Worm (Caenorhabditis elegans) whole organism, late embryonic: Measurements from ENCODE around the gene rps-21.

ENCODE experiments used
- C38D4.7 ChIP-seq: fragments of 200-800 bp; sonication (Bioruptor generic); optimal IDR thresholded peaks from 2 replicates; lab custom pipeline; 2018; ENCODE audit warnings: mild to moderate bottlenecking, missing genetic modification characterization, moderate library complexity, missing compliant biosample characterization
- F13H6.1 ChIP-seq: sonication (generic microtip); optimal IDR thresholded peaks from 2 replicates; lab custom pipeline; 2016; ENCODE audit warnings: missing genetic modification characterization, missing compliant biosample characterization
- K02D7.2 ChIP-seq: sonication (generic microtip); optimal IDR thresholded peaks from 2 replicates; lab custom pipeline; 2017; ENCODE audit warnings: mild to moderate bottlenecking, missing genetic modification characterization, missing compliant biosample characterization
- K09A11.1 ChIP-seq: sonication (generic microtip); optimal IDR thresholded peaks from 2 replicates; lab custom pipeline; 2017; ENCODE audit warnings: antibody characterized with exemption, mild to moderate bottlenecking, missing genetic modification characterization, missing compliant biosample characterization; ENCODE audit not compliant: insufficient read depth
- ahr-1 ChIP-seq: sonication (generic microtip); optimal IDR thresholded peaks from 2 replicates; lab custom pipeline; 2016; ENCODE audit warnings: missing genetic modification characterization, missing compliant biosample characterization
- ama-1 ChIP-seq: fragments of 150-350 bp; optimal IDR thresholded peaks from 2 replicates; lab custom pipeline; 2014
- ceh-14 ChIP-seq: sonication (generic microtip); optimal IDR thresholded peaks from 2 replicates; lab custom pipeline; 2016; ENCODE audit warnings: missing genotype, missing genetic modification characterization, missing compliant biosample characterization
- ceh-18 ChIP-seq: sonication (generic microtip); optimal IDR thresholded peaks from 2 replicates; lab custom pipeline; 2016; ENCODE audit warnings: missing genetic modification characterization, missing compliant biosample characterization
- ceh-31 ChIP-seq: sonication (generic microtip); optimal IDR thresholded peaks from 2 replicates; lab custom pipeline; 2016; ENCODE audit warnings: missing genetic modification characterization, missing compliant biosample characterization
- ceh-34 ChIP-seq: sonication (generic microtip); optimal IDR thresholded peaks from 2 replicates; lab custom pipeline; 2016; ENCODE audit warnings: mild to moderate bottlenecking, missing genetic modification characterization, missing compliant biosample characterization
- ceh-45 ChIP-seq: fragments of 200-800 bp; sonication (Bioruptor generic); IDR thresholded peaks from 2 replicates; pipeline ENCODE4 v1.3.6; 2022; ENCODE audit warnings: missing genetic modification reagents, missing genetic modification characterization, missing compliant biosample characterization
- ceh-48 ChIP-seq: sonication (generic microtip); optimal IDR thresholded peaks from 2 replicates; lab custom pipeline; 2016; ENCODE audit warnings: missing genetic modification characterization, inconsistent platforms, missing compliant biosample characterization
- ceh-6 ChIP-seq: fragments of 200-800 bp; sonication (Bioruptor generic); optimal IDR thresholded peaks from 2 replicates; lab custom pipeline; 2018; ENCODE audit warnings: mild to moderate bottlenecking, missing genetic modification characterization, missing compliant biosample characterization
- che-1 ChIP-seq: sonication (generic microtip); optimal IDR thresholded peaks from 2 replicates; lab custom pipeline; 2016; ENCODE audit warnings: mild to moderate bottlenecking, missing genetic modification characterization, missing compliant biosample characterization
- dmd-4 ChIP-seq: sonication (generic microtip); optimal IDR thresholded peaks from 2 replicates; lab custom pipeline; 2016; ENCODE audit warnings: borderline replicate concordance, missing genetic modification characterization, missing compliant biosample characterization
- dve-1 ChIP-seq: sonication (generic microtip); optimal IDR thresholded peaks from 2 replicates; lab custom pipeline; 2017; ENCODE audit warnings: antibody characterized with exemption, mild to moderate bottlenecking, missing genetic modification characterization, missing compliant biosample characterization
- elt-2 ChIP-seq: sonication (generic microtip); optimal IDR thresholded peaks from 2 replicates; lab custom pipeline; 2016; ENCODE audit warnings: missing genetic modification reagents, missing genetic modification characterization, missing compliant biosample characterization
- elt-4 ChIP-seq: sonication (generic microtip); optimal IDR thresholded peaks from 2 replicates; lab custom pipeline; 2016; ENCODE audit warnings: missing genetic modification characterization, missing compliant biosample characterization
- ets-4 ChIP-seq: sonication (generic microtip); optimal IDR thresholded peaks from 2 replicates; lab custom pipeline; 2016; ENCODE audit warnings: missing genetic modification characterization, missing compliant biosample characterization
- eyg-1 ChIP-seq: sonication (generic microtip); optimal IDR thresholded peaks from 2 replicates; lab custom pipeline; 2016; ENCODE audit warnings: missing genotype, missing genetic modification characterization, missing compliant biosample characterization
- fax-1 ChIP-seq: sonication (generic microtip); optimal IDR thresholded peaks from 2 replicates; lab custom pipeline; 2016; ENCODE audit warnings: missing genotype, missing genetic modification characterization, missing compliant biosample characterization
- fkh-10 ChIP-seq: fragments of 150-350 bp; optimal IDR thresholded peaks from 2 replicates; lab custom pipeline; 2014; ENCODE audit warnings: missing biosample characterization, missing genetic modification reagents, missing genetic modification characterization
- hlh-13 ChIP-seq: fragments of 200-800 bp; sonication (Bioruptor generic); optimal IDR thresholded peaks from 2 replicates; lab custom pipeline; 2018; ENCODE audit warnings: mild to moderate bottlenecking, missing genetic modification characterization, missing compliant biosample characterization
- hlh-15 ChIP-seq: sonication (generic microtip); optimal IDR thresholded peaks from 2 replicates; lab custom pipeline; 2016; ENCODE audit warnings: missing genetic modification characterization, missing compliant biosample characterization
- hlh-30 ChIP-seq: sonication (generic microtip); optimal IDR thresholded peaks from 2 replicates; lab custom pipeline; 2017; ENCODE audit warnings: antibody characterized with exemption, missing genetic modification characterization, missing compliant biosample characterization; ENCODE audit not compliant: insufficient read depth
- lim-6 ChIP-seq: sonication (generic microtip); optimal IDR thresholded peaks from 2 replicates; lab custom pipeline; 2016; ENCODE audit warnings: missing genetic modification characterization, missing compliant biosample characterization
- lin-11 ChIP-seq: fragments of 200-800 bp; sonication (Bioruptor generic); optimal IDR thresholded peaks from 2 replicates; lab custom pipeline; 2018; ENCODE audit warnings: mild to moderate bottlenecking, missing genetic modification characterization, missing compliant biosample characterization
- mec-3 ChIP-seq: sonication (generic microtip); optimal IDR thresholded peaks from 2 replicates; lab custom pipeline; 2016; ENCODE audit warnings: borderline replicate concordance, missing genetic modification characterization, missing compliant biosample characterization
- nfya-1 ChIP-seq: sonication (generic microtip); optimal IDR thresholded peaks from 2 replicates; lab custom pipeline; 2017; ENCODE audit warnings: missing genetic modification characterization, mild to moderate bottlenecking, missing compliant biosample characterization, antibody characterized with exemption, moderate library complexity
- npax-4 ChIP-seq: sonication (generic microtip); optimal IDR thresholded peaks from 2 replicates; lab custom pipeline; 2016; ENCODE audit warnings: missing genetic modification characterization, missing compliant biosample characterization
- odd-2 ChIP-seq: sonication (generic microtip); optimal IDR thresholded peaks from 2 replicates; lab custom pipeline; 2017; ENCODE audit warnings: antibody characterized with exemption, mild to moderate bottlenecking, missing genetic modification characterization, missing compliant biosample characterization
- pax-1 ChIP-seq: fragments of 150-350 bp; optimal IDR thresholded peaks from 2 replicates; lab custom pipeline; 2014; ENCODE audit warnings: missing biosample characterization, missing genetic modification characterization
- pha-4 ChIP-seq: fragments of 150-350 bp; optimal IDR thresholded peaks from 2 replicates; lab custom pipeline; 2018; ENCODE audit warnings: missing biosample characterization, missing genetic modification reagents, missing genetic modification characterization
- pros-1 ChIP-seq: fragments of 150-350 bp; optimal IDR thresholded peaks from 2 replicates; lab custom pipeline; 2014; ENCODE audit warnings: missing biosample characterization, missing genetic modification reagents, missing genetic modification characterization
- ref-2 ChIP-seq: sonication (generic microtip); optimal IDR thresholded peaks from 2 replicates; lab custom pipeline; 2016; ENCODE audit warnings: missing genetic modification characterization, missing compliant biosample characterization
- rnt-1 ChIP-seq: sonication (generic microtip); optimal IDR thresholded peaks from 2 replicates; lab custom pipeline; 2016; ENCODE audit warnings: missing genetic modification characterization, missing compliant biosample characterization
- syd-9 ChIP-seq: sonication (generic microtip); optimal IDR thresholded peaks from 2 replicates; lab custom pipeline; 2016; ENCODE audit warnings: mild to moderate bottlenecking, missing genetic modification characterization, moderate library complexity, missing compliant biosample characterization
- tbx-2 ChIP-seq: sonication (generic microtip); optimal IDR thresholded peaks from 2 replicates; lab custom pipeline; 2016; ENCODE audit warnings: missing genetic modification characterization, missing compliant biosample characterization
- ttx-3 ChIP-seq: sonication (generic microtip); optimal IDR thresholded peaks from 2 replicates; lab custom pipeline; 2016; ENCODE audit warnings: missing genetic modification reagents, missing genetic modification characterization, missing compliant biosample characterization
- unc-3 ChIP-seq, 2 experiments: fragments of 200-800 bp in 1 of 2; sonication (Bioruptor generic) in 1 of 2; sonication (generic microtip) in 1 of 2; conservative IDR thresholded peaks in 1 of 2; optimal IDR thresholded peaks in 1 of 2; 2 replicates each; pipeline versions ENCODE4 v1.3.6 to Lab custom; 2016 to 2022; ENCODE audit warnings: missing compliant biosample characterization in 2 of 2, missing genetic modification characterization in 2 of 2, missing genetic modification reagents in 1 of 2
- unc-42 ChIP-seq: sonication (generic microtip); optimal IDR thresholded peaks from 2 replicates; lab custom pipeline; 2016; ENCODE audit warnings: missing genotype, missing genetic modification characterization, missing compliant biosample characterization
- unc-55 ChIP-seq: sonication (generic microtip); optimal IDR thresholded peaks from 2 replicates; lab custom pipeline; 2017; ENCODE audit warnings: missing biosample characterization, missing genetic modification reagents, missing genetic modification characterization
- unc-86 ChIP-seq: sonication (generic microtip); optimal IDR thresholded peaks from 2 replicates; lab custom pipeline; 2016; ENCODE audit warnings: missing genetic modification characterization, missing compliant biosample characterization
- zip-5 ChIP-seq: sonication (generic microtip); optimal IDR thresholded peaks from 2 replicates; lab custom pipeline; 2016; ENCODE audit warnings: missing genetic modification characterization, missing compliant biosample characterization
- ztf-16 ChIP-seq: sonication (generic microtip); optimal IDR thresholded peaks from 2 replicates; lab custom pipeline; 2017; ENCODE audit warnings: missing genetic modification characterization, missing compliant biosample characterization

The rps-21 gene

DNA sequence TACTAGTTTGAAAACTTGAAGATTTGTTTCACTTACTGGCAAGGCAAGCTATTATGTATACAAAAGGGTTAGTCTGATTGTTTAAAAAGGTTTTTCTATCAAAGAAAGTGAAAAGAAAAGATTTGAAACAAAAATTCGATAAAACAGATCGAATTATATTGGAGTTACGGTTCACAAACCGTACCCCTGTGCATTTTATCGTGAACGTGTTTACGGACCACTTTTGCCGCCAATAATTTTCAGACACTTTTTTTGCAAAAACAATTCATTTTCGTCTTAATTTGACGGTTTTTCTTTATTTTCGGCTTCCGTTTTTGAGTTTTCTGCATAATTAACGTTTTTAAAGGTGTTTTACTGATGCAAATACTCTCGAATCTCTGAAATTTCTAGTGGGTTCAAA lies 24.2 kb downstream of the rps-21 start:
- TF ChIP-seq che-1 (tag; lab: Kevin White, UChicago) (no peak), tbx-2 (tag; lab: Kevin White, UChicago) (no peak), ets-4 (tag; lab: Kevin White, UChicago) (no peak), elt-4 (no peak), ama-1 (no peak), lim-6 (tag; lab: Kevin White, UChicago) (no peak), C38D4.7 (no peak), ahr-1 (tag; lab: Kevin White, UChicago) (no peak), hlh-13 (GFP tag; lab: Kevin White, UChicago) (no peak), odd-2 (tag; lab: Kevin White, UChicago) (no peak), unc-86 (tag; lab: Kevin White, UChicago) (no peak), mec-3 (tag; lab: Kevin White, UChicago) (no peak), F13H6.1 (tag; lab: Kevin White, UChicago) (no peak), fkh-10 (GFP tag; lab: Kevin White, UChicago) (no peak), nfya-1 (tag; lab: Kevin White, UChicago) (no peak), zip-5 (tag; lab: Kevin White, UChicago) (no peak), npax-4 (no peak), hlh-15 (tag; lab: Kevin White, UChicago) (no peak), pha-4 (tag; lab: Kevin White, UChicago) (no peak)

DNA sequence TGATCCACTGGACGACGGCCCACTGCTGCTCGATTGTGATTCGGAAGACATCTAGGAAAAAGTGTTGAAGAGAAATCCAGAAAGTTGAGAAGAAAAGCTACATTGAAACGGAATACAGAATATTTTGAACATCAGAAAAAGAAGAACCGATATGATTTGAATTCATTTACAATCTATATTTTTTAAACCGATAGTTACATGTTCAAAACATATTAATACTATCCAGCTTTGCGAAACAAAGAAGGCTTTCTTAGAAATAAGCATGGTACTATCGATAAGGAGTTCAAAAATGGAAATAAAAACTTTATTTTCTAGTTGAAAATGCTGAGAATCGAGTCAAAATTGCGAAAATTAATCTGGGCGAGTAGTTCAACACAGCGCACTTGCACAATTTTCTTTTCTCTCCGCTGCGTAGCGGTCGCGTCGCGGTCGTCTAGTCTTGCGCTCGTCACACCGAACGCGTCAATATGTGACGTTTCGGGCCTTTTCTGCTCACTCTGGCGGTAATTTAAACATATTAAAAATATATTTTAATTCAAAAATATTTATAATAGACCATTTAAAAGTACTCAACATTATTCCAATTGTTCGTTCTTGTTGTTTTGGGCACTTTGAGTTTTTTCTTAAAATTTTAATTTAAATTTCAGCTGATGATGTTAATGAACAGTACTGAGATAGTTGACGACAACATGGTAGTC lies 27.2 kb downstream of the rps-21 start, which contains the start of the genes syf-2 and K04G7.1:
Gene syf-2, minus strand, starts transcription at position 51 of the 698 bp plus-strand sequence.
Gene K04G7.1, plus strand, starts transcription at position 648 of the 698 bp plus-strand sequence.
- peak; percentile 53 for TF ChIP-seq dve-1 (tag; lab: Kevin White, UChicago)
- peak; percentile 57 for TF ChIP-seq ceh-34 (tag; lab: Kevin White, UChicago)
- peak; percentile 25 for TF ChIP-seq ztf-16 (tag; lab: Kevin White, UChicago)
- TF ChIP-seq pros-1 (tag; lab: Kevin White, UChicago) = peak; percentile 5
- TF ChIP-seq ref-2 (tag; lab: Kevin White, UChicago) = peak; percentile 28
- peak; percentile 70 for TF ChIP-seq elt-2 (tag; lab: Kevin White, UChicago)
- peak; percentile 78 for TF ChIP-seq nfya-1 (tag; lab: Kevin White, UChicago)
- TF ChIP-seq ceh-48 (tag; lab: Kevin White, UChicago) = peak; percentile 8
- TF ChIP-seq K09A11.1 (tag; lab: Kevin White, UChicago) = peak; percentile 42
- no peak for TF ChIP-seq fax-1
- TF ChIP-seq ahr-1 (tag; lab: Kevin White, UChicago) = no peak
- TF ChIP-seq tbx-2 (tag; lab: Kevin White, UChicago) = peak; percentile 72
- TF ChIP-seq unc-55 (GFP tag; lab: Kevin White, UChicago) = peak; percentile 76
- TF ChIP-seq rnt-1 = no peak
- TF ChIP-seq unc-42 (tag; lab: Kevin White, UChicago) = peak; percentile 64
- TF ChIP-seq ceh-18 (tag; lab: Kevin White, UChicago) = peak; percentile 26
- TF ChIP-seq syd-9 (tag; lab: Kevin White, UChicago) = no peak
- no peak for TF ChIP-seq ttx-3
- peak; percentile 70 for TF ChIP-seq hlh-30
- TF ChIP-seq ceh-14 = peak; percentile 68
- no peak for TF ChIP-seq che-1 (tag; lab: Kevin White, UChicago)
- peak; percentile 71 for TF ChIP-seq ceh-31 (tag; lab: Kevin White, UChicago)

DNA sequence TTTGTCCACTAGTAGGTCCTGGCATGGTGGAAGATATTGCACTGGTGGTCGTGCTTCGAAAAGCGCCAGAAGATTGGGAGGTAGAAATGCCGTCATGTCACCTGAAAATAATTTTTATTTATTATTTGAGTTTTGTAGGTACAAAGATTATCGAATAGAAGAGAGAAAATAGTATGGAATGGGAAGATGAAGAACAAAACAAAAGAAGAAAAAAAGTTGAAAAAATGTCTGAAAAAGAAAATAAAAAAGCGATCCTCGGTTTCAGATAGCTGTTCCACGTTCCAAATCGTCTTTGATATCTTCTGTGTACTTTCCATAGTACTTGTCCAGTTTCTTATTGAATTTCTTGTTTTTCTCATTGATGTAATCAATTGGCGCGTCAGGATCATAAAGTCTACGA lies 28.4 kb downstream of the rps-21 start, which contains the start of gene rnp-7:
Gene rnp-7, minus strand, starts transcription at position 101 of the 400 bp plus-strand sequence.
- no peak for TF ChIP-seq npax-4
- TF ChIP-seq F13H6.1 (tag; lab: Kevin White, UChicago) = no peak
- TF ChIP-seq ceh-34 (tag; lab: Kevin White, UChicago) = no peak
- TF ChIP-seq pax-1 = no peak
- TF ChIP-seq unc-3 (GFP tag; conservative IDR thresholded peaks at IDR 0.05; lab: Robert Waterston, UW) = no peak
- TF ChIP-seq unc-3 (tag; optimal IDR thresholded peaks at IDR 0.05; lab: Kevin White, UChicago) = no peak
- TF ChIP-seq ceh-48 (tag; lab: Kevin White, UChicago) = no peak
- no peak for TF ChIP-seq eyg-1
- TF ChIP-seq lin-11 = no peak
- TF ChIP-seq K02D7.2 (tag; lab: Kevin White, UChicago) = no peak
- TF ChIP-seq ref-2 (tag; lab: Kevin White, UChicago) = no peak
- no peak for TF ChIP-seq ceh-45 (GFP tag; lab: Robert Waterston, UW)
- no peak for TF ChIP-seq ceh-6 (GFP tag; lab: Kevin White, UChicago)
- TF ChIP-seq dmd-4 (tag; lab: Kevin White, UChicago) = no peak
- no peak for TF ChIP-seq odd-2 (tag; lab: Kevin White, UChicago)
- no peak for TF ChIP-seq ttx-3
- TF ChIP-seq fkh-10 (GFP tag; lab: Kevin White, UChicago) = no peak
- TF ChIP-seq unc-42 (tag; lab: Kevin White, UChicago) = no peak
- no peak for TF ChIP-seq ceh-18 (tag; lab: Kevin White, UChicago)
- TF ChIP-seq elt-4 = no peak
- no peak for TF ChIP-seq hlh-13 (GFP tag; lab: Kevin White, UChicago)
